Worm (Caenorhabditis elegans) whole organism, L2 larva: ENCODE data around the gene nspd-2.

ENCODE experiments used
- C34F6.9 ChIP-seq: fragments of 150-350 bp; optimal IDR thresholded peaks from 2 replicates; lab custom pipeline; 2014; ENCODE audit warnings: missing biosample characterization, missing genetic modification characterization
- F13H6.1 ChIP-seq: sonication (generic microtip); optimal IDR thresholded peaks from 2 replicates; lab custom pipeline; 2016; ENCODE audit warnings: missing genetic modification characterization, missing compliant biosample characterization
- R02D3.7 ChIP-seq: fragments of 150-350 bp; optimal IDR thresholded peaks from 2 replicates; lab custom pipeline; 2014; ENCODE audit warnings: missing biosample characterization, missing genetic modification characterization
- Y55F3AM.14 ChIP-seq: fragments of 200-800 bp; sonication (Bioruptor generic); optimal IDR thresholded peaks from 2 replicates; lab custom pipeline; 2018; ENCODE audit warnings: mild to moderate bottlenecking, missing genetic modification characterization, missing compliant biosample characterization
- ZK546.5 ChIP-seq: sonication (generic microtip); optimal IDR thresholded peaks from 2 replicates; lab custom pipeline; 2017; ENCODE audit warnings: missing biosample characterization, missing genetic modification characterization
- alr-1 ChIP-seq: fragments of 150-350 bp; optimal IDR thresholded peaks from 2 replicates; lab custom pipeline; 2014; ENCODE audit warnings: missing biosample characterization, missing genetic modification characterization
- ama-1 ChIP-seq: fragments of 150-350 bp; optimal IDR thresholded peaks from 2 replicates; lab custom pipeline; 2018; ENCODE audit warnings: inconsistent platforms
- blmp-1 ChIP-seq: sonication (generic microtip); optimal IDR thresholded peaks from 2 replicates; lab custom pipeline; 2017; ENCODE audit warnings: missing genetic modification characterization, mild to moderate bottlenecking, missing compliant biosample characterization, antibody characterized with exemption, moderate library complexity; ENCODE audit not compliant: insufficient read depth
- ceh-16 ChIP-seq: fragments of 150-350 bp; optimal IDR thresholded peaks from 2 replicates; lab custom pipeline; 2014; ENCODE audit warnings: missing biosample characterization, missing genetic modification characterization
- ceh-82 ChIP-seq: fragments of 150-350 bp; optimal IDR thresholded peaks from 2 replicates; lab custom pipeline; 2014; ENCODE audit warnings: missing biosample characterization, missing genetic modification characterization
- crh-2 ChIP-seq: sonication (generic microtip); optimal IDR thresholded peaks from 2 replicates; lab custom pipeline; 2017; ENCODE audit warnings: missing biosample characterization, missing genetic modification characterization
- dmd-4 ChIP-seq: sonication (generic microtip); optimal IDR thresholded peaks from 2 replicates; lab custom pipeline; 2017; ENCODE audit warnings: missing biosample characterization, missing genetic modification characterization
- elt-1 ChIP-seq: fragments of 150-350 bp; optimal IDR thresholded peaks from 2 replicates; lab custom pipeline; 2014; ENCODE audit warnings: missing biosample characterization, missing genetic modification characterization
- elt-3 ChIP-seq: sonication (generic microtip); optimal IDR thresholded peaks from 2 replicates; lab custom pipeline; 2017; ENCODE audit warnings: missing biosample characterization, missing genetic modification characterization
- fos-1 ChIP-seq: fragments of 150-350 bp; optimal IDR thresholded peaks from 2 replicates; lab custom pipeline; 2014; ENCODE audit warnings: missing biosample characterization, missing genetic modification characterization
- gmeb-1 ChIP-seq: fragments of 150-350 bp; optimal IDR thresholded peaks from 2 replicates; lab custom pipeline; 2014; ENCODE audit warnings: missing biosample characterization, missing genetic modification characterization
- lin-11 ChIP-seq: fragments of 150-350 bp; sonication (generic microtip); optimal IDR thresholded peaks from 2 replicates; lab custom pipeline; 2014; ENCODE audit warnings: missing biosample characterization, missing genetic modification characterization, inconsistent platforms, mixed read lengths
- lin-13 ChIP-seq: fragments of 150-350 bp; optimal IDR thresholded peaks from 2 replicates; lab custom pipeline; 2014; ENCODE audit warnings: missing biosample characterization, missing genetic modification reagents, missing genetic modification characterization
- lin-39 ChIP-seq: fragments of 150-350 bp; optimal IDR thresholded peaks from 2 replicates; lab custom pipeline; 2014; ENCODE audit warnings: missing biosample characterization, missing genetic modification reagents, missing genetic modification characterization
- lsy-2 ChIP-seq, 2 experiments: fragments of 150-350 bp in 1 of 2; sonication (generic microtip) in 1 of 2; optimal IDR thresholded peaks; 2 replicates each; lab custom pipeline; 2014 to 2017; ENCODE audit warnings: missing biosample characterization in 2 of 2, missing genetic modification characterization in 2 of 2
- mab-5 ChIP-seq: fragments of 150-350 bp; optimal IDR thresholded peaks from 2 replicates; lab custom pipeline; 2014; ENCODE audit warnings: missing biosample characterization, missing genetic modification characterization
- mbf-1 ChIP-seq: sonication (generic microtip); optimal IDR thresholded peaks from 2 replicates; lab custom pipeline; 2017; ENCODE audit warnings: missing biosample characterization, missing genetic modification characterization
- mdl-1 ChIP-seq, 2 experiments: fragments of 150-350 bp in 1 of 2; sonication (generic microtip) in 1 of 2; optimal IDR thresholded peaks; 2 replicates each; lab custom pipeline; 2017; ENCODE audit warnings: missing biosample characterization in 2 of 2, missing genetic modification characterization in 2 of 2
- nhr-10 ChIP-seq: sonication (generic microtip); optimal IDR thresholded peaks from 2 replicates; lab custom pipeline; 2017; ENCODE audit warnings: missing biosample characterization, missing genetic modification characterization
- nhr-11 ChIP-seq: fragments of 150-350 bp; optimal IDR thresholded peaks from 2 replicates; lab custom pipeline; 2014; ENCODE audit warnings: missing biosample characterization, missing genetic modification characterization
- nhr-12 ChIP-seq: fragments of 150-350 bp; optimal IDR thresholded peaks from 2 replicates; lab custom pipeline; 2014; ENCODE audit warnings: missing biosample characterization, missing genetic modification characterization
- nhr-129 ChIP-seq: fragments of 150-350 bp; optimal IDR thresholded peaks from 2 replicates; lab custom pipeline; 2014; ENCODE audit warnings: missing biosample characterization, missing genetic modification characterization
- nhr-21 ChIP-seq: fragments of 150-350 bp; optimal IDR thresholded peaks from 2 replicates; lab custom pipeline; 2014; ENCODE audit warnings: missing biosample characterization, missing genetic modification characterization
- nhr-237 ChIP-seq: fragments of 150-350 bp; optimal IDR thresholded peaks from 2 replicates; lab custom pipeline; 2014; ENCODE audit warnings: missing biosample characterization, missing genetic modification characterization
- nhr-25 ChIP-seq: fragments of 150-350 bp; sonication (generic microtip); optimal IDR thresholded peaks from 3 replicates; lab custom pipeline; 2014; ENCODE audit warnings: missing biosample characterization, missing genetic modification characterization
- nhr-6 ChIP-seq: fragments of 150-350 bp; optimal IDR thresholded peaks from 2 replicates; lab custom pipeline; 2014; ENCODE audit warnings: missing biosample characterization, missing genetic modification characterization
- nhr-77 ChIP-seq: fragments of 150-350 bp; optimal IDR thresholded peaks from 2 replicates; lab custom pipeline; 2014; ENCODE audit warnings: missing biosample characterization, missing genetic modification characterization
- peb-1 ChIP-seq: fragments of 150-350 bp; optimal IDR thresholded peaks from 2 replicates; lab custom pipeline; 2014; ENCODE audit warnings: missing biosample characterization, missing genetic modification characterization
- skn-1 ChIP-seq: sonication (generic microtip); optimal IDR thresholded peaks from 2 replicates; lab custom pipeline; 2017; ENCODE audit warnings: missing biosample characterization, missing genetic modification characterization
- sma-3 ChIP-seq: sonication (generic microtip); optimal IDR thresholded peaks from 2 replicates; lab custom pipeline; 2016; ENCODE audit warnings: missing genetic modification reagents, missing genetic modification characterization, missing compliant biosample characterization
- sma-9 ChIP-seq, 2 experiments: fragments of 150-350 bp in 1 of 2; sonication (generic microtip) in 1 of 2; optimal IDR thresholded peaks; 2 replicates each; lab custom pipeline; 2014 to 2016; ENCODE audit warnings: missing genetic modification characterization in 2 of 2, mild to moderate bottlenecking in 1 of 2, missing biosample characterization in 1 of 2, missing compliant biosample characterization in 1 of 2, missing genetic modification reagents in 1 of 2, moderate library complexity in 1 of 2
- snpc-4 ChIP-seq: fragments of 150-350 bp; optimal IDR thresholded peaks from 2 replicates; lab custom pipeline; 2014; ENCODE audit warnings: missing biosample characterization, missing genetic modification characterization
- unc-39 ChIP-seq: fragments of 150-350 bp; optimal IDR thresholded peaks from 2 replicates; lab custom pipeline; 2014; ENCODE audit warnings: missing biosample characterization, missing genetic modification characterization
- unc-55 ChIP-seq: fragments of 150-350 bp; sonication (generic microtip); optimal IDR thresholded peaks from 3 replicates; lab custom pipeline; 2014; ENCODE audit warnings: missing biosample characterization, missing genetic modification reagents, missing genetic modification characterization
- unc-62 ChIP-seq: fragments of 150-350 bp; optimal IDR thresholded peaks from 2 replicates; lab custom pipeline; 2014; ENCODE audit warnings: missing biosample characterization, missing genetic modification reagents, missing genetic modification characterization
- zag-1 ChIP-seq: fragments of 150-350 bp; optimal IDR thresholded peaks from 2 replicates; lab custom pipeline; 2014; ENCODE audit warnings: missing biosample characterization, missing genetic modification characterization
- ztf-11 ChIP-seq: sonication (generic microtip); optimal IDR thresholded peaks from 2 replicates; lab custom pipeline; 2017; ENCODE audit warnings: missing biosample characterization, missing genetic modification characterization
- ztf-4 ChIP-seq: fragments of 150-350 bp; optimal IDR thresholded peaks from 2 replicates; lab custom pipeline; 2014; ENCODE audit warnings: missing biosample characterization, missing genetic modification characterization

Gene nspd-2

DNA sequence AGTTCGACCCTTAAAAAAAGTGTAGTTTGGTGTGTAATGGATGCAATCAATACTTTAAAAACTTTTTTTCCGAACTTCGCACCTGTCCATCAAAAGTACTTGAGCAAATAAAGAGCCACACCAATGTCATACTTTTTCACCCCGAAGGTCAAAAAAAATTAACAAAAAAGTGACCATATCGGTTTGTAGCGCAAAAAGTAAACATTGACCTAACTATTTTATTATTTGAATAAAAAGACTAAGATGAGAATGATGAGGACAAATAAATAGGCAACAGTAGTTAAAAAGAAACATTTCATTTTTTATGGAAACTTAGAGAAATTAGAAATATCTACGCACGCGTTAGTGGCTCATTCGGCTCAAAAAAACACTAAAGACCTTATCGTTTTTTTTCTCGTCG, 25.5 kb downstream of the nspd-2 start:
- no peak for TF ChIP-seq ceh-16 (tag; lab: Kevin White, UChicago)
- TF ChIP-seq ZK546.5 = no peak
- TF ChIP-seq mab-5 = no peak
- no peak for TF ChIP-seq C34F6.9 (tag; lab: Kevin White, UChicago)
- no peak for TF ChIP-seq dmd-4 (tag; lab: Kevin White, UChicago)
- no peak for TF ChIP-seq zag-1
- no peak for TF ChIP-seq elt-1
- TF ChIP-seq ceh-82 = no peak
- TF ChIP-seq ztf-11 (tag; lab: Kevin White, UChicago) = no peak
- no peak for TF ChIP-seq alr-1 (tag; lab: Kevin White, UChicago)
- TF ChIP-seq nhr-129 (tag; lab: Kevin White, UChicago) = no peak
- no peak for TF ChIP-seq nhr-11 (tag; lab: Kevin White, UChicago)
- no peak for TF ChIP-seq unc-39 (tag; lab: Kevin White, UChicago)
- TF ChIP-seq lin-39 (tag; lab: Kevin White, UChicago) = no peak
- TF ChIP-seq crh-2 (tag; lab: Kevin White, UChicago) = no peak
- no peak for TF ChIP-seq Y55F3AM.14 (GFP tag; lab: Kevin White, UChicago)
- no peak for TF ChIP-seq sma-9 (GFP tag; optimal IDR thresholded peaks at IDR 0.05; lab: Kevin White, UChicago)
- TF ChIP-seq sma-9 (tag; optimal IDR thresholded peaks at IDR 0.05; lab: Kevin White, UChicago) = no peak
- no peak for TF ChIP-seq lin-11 (tag; lab: Kevin White, UChicago)
- no peak for TF ChIP-seq snpc-4 (tag; lab: Kevin White, UChicago)
- TF ChIP-seq ztf-4 (tag; lab: Kevin White, UChicago) = no peak

DNA sequence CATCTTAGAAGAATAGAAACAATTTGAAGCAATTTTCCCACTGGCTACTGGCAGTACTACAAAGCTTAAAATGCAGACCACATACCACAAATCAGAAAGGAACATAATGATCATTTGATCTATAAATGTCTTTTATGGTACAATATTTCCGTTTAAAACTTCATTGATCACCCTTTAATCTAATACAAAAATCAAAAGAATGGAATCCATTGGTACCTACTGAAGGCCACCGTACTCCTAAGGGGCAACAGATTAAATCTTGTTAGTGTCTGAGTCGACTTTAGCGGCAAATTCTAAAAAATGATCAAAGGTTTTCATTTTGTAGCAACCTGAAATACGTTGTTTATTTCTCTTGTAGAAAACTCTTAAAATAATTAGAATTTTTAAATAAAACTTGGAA, 28.4 kb downstream of the nspd-2 start:
- TF ChIP-seq nhr-25 (tag; lab: Kevin White, UChicago) (peak; percentile 53), fos-1 (tag; lab: Kevin White, UChicago) (no peak), ztf-11 (tag; lab: Kevin White, UChicago) (no peak), nhr-21 (tag; lab: Kevin White, UChicago) (no peak), zag-1 (no peak), gmeb-1 (tag; lab: Kevin White, UChicago) (no peak), sma-9 (GFP tag; optimal IDR thresholded peaks at IDR 0.05; lab: Kevin White, UChicago) (peak; percentile 9), sma-9 (tag; optimal IDR thresholded peaks at IDR 0.05; lab: Kevin White, UChicago) (no peak)

DNA sequence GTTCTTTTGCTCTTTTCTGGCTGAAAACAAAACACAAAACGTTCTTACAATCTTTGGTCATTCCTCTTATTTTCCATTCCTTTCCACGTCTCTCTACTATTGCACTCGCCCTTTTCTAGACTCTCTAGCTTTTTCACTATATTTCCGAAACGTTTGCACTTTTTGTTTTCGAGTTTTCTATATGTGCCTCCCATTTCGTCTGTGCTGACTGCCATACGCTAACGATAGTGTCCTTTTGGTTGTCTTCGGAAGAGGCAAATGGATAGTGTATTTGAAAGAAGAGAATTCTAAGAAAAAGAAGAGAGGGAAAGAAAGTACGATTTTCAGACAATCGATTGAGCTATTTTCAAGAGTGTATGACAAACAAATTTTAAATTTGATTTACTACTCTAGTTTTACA, 28.9 kb downstream of the nspd-2 start:
- TF ChIP-seq ZK546.5 (no peak), F13H6.1 (tag; lab: Kevin White, UChicago) (peak; percentile 36), C34F6.9 (tag; lab: Kevin White, UChicago) (peak; percentile 35), unc-62 (no peak), skn-1 (peak; percentile 32), ceh-82 (no peak), fos-1 (tag; lab: Kevin White, UChicago) (peak; percentile 81), unc-55 (GFP tag; lab: Kevin White, UChicago) (peak; percentile 9), lsy-2 (tag; optimal IDR thresholded peaks at IDR 0.05; lab: Kevin White, UChicago) (peak in 1 of 2 experiments; percentile 34), ceh-16 (tag; lab: Kevin White, UChicago) (no peak), crh-2 (tag; lab: Kevin White, UChicago) (peak; percentile 78), peb-1 (tag; lab: Kevin White, UChicago) (no peak), zag-1 (peak; percentile 57), nhr-129 (tag; lab: Kevin White, UChicago) (peak; percentile 47), sma-9 (GFP tag; optimal IDR thresholded peaks at IDR 0.05; lab: Kevin White, UChicago) (peak; percentile 70), sma-9 (tag; optimal IDR thresholded peaks at IDR 0.05; lab: Kevin White, UChicago) (no peak)

DNA sequence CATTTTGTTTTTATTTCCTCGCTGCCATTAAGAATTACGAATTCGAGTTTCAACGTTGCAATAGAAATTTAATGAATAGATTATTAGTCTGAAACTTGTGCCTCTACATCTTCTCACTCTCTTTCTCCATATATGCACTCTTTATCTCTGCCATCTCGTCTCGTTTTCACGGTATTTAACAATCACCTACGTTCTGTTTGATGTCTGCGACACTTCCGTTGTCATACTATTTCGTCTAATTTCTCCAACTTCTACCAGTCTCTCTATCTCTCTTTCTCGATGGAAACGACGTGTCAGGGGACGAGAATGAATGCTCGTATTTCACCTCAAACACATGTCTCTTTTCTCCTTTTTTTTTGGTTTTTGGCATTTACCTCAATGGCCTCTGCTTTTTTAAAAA, 30.0 kb downstream of the nspd-2 start:
- TF ChIP-seq nhr-237 (no peak), nhr-11 (tag; lab: Kevin White, UChicago) (no peak), blmp-1 (tag; lab: Kevin White, UChicago) (peak; percentile 14), ZK546.5 (no peak), lin-13 (GFP tag; lab: Kevin White, UChicago) (peak; percentile 28), sma-3 (GFP tag; lab: Kevin White, UChicago) (peak; percentile 10), unc-55 (GFP tag; lab: Kevin White, UChicago) (peak; percentile 69), nhr-6 (tag; lab: Kevin White, UChicago) (peak; percentile 54), gmeb-1 (tag; lab: Kevin White, UChicago) (peak; percentile 11), nhr-25 (tag; lab: Kevin White, UChicago) (peak; percentile 25), nhr-77 (tag; lab: Kevin White, UChicago) (no peak), elt-3 (tag; lab: Kevin White, UChicago) (no peak), lsy-2 (tag; optimal IDR thresholded peaks at IDR 0.05; lab: Kevin White, UChicago) (peak in 1 of 2 experiments; percentile 56), ztf-4 (tag; lab: Kevin White, UChicago) (no peak), dmd-4 (tag; lab: Kevin White, UChicago) (no peak), lin-11 (tag; lab: Kevin White, UChicago) (no peak), ceh-82 (no peak), fos-1 (tag; lab: Kevin White, UChicago) (peak; percentile 64), zag-1 (no peak), nhr-12 (tag; lab: Kevin White, UChicago) (no peak), nhr-21 (tag; lab: Kevin White, UChicago) (peak; percentile 39), elt-1 (no peak), alr-1 (tag; lab: Kevin White, UChicago) (no peak), peb-1 (tag; lab: Kevin White, UChicago) (no peak), C34F6.9 (tag; lab: Kevin White, UChicago) (peak; percentile 61), unc-39 (tag; lab: Kevin White, UChicago) (no peak), mab-5 (no peak), nhr-10 (no peak), mbf-1 (tag; lab: Kevin White, UChicago) (no peak), mdl-1 (tag; optimal IDR thresholded peaks at IDR 0.05; lab: Kevin White, UChicago) (peak in 1 of 2 experiments; percentile 23), R02D3.7 (tag; lab: Kevin White, UChicago) (no peak), snpc-4 (tag; lab: Kevin White, UChicago) (no peak), unc-62 (no peak), ama-1 (lab: Kevin White, UChicago) (peak; percentile 36)
